In genomic region chr2L:19002959-19003371, dm6 we compare ENCODE assay signal across 5 fruit fly cellular contexts.
TF ChIP-seq lines count a peak whose summit lies in the region.

TSS of gene CG31793 (plus strand) at chr2L:19003367.

- TF ChIP-seq CTCF in whole organism, embryonic (GFP tag; optimal IDR thresholded peaks at IDR 0.05; lab: Kevin White, UChicago) = no peak

TF ChIP-seq in whole organism, adult, 20 proteins besides CTCF, POLR2A, EP300 and RAD21 (continues in another document):
- TF ChIP-seq CG11617 (GFP tag; optimal IDR thresholded peaks at IDR 0.05; lab: Kevin White, UChicago) (peak; percentile 79), bab1 (GFP tag; optimal IDR thresholded peaks at IDR 0.05; lab: Kevin White, UChicago) (peak; percentile 84), CG5204 (GFP tag; optimal IDR thresholded peaks at IDR 0.05; lab: Kevin White, UChicago) (peak; percentile 12), ovo (GFP tag; optimal IDR thresholded peaks at IDR 0.05; lab: Kevin White, UChicago) (peak; percentile 61), CG1620 (GFP tag; optimal IDR thresholded peaks at IDR 0.05; lab: Kevin White, UChicago) (no peak), CG7045 (GFP tag; optimal IDR thresholded peaks at IDR 0.05; lab: Kevin White, UChicago) (peak; percentile 47), CG33017 (tag; optimal IDR thresholded peaks at IDR 0.05; lab: Kevin White, UChicago) (peak; percentile 56), Crg-1 (GFP tag; optimal IDR thresholded peaks at IDR 0.05; lab: Kevin White, UChicago) (peak; percentile 55), Mnt (GFP tag; optimal IDR thresholded peaks at IDR 0.05; lab: Kevin White, UChicago) (no peak), CG14711 (tag; optimal IDR thresholded peaks at IDR 0.05; lab: Kevin White, UChicago) (peak; percentile 68), toe (GFP tag; optimal IDR thresholded peaks at IDR 0.05; lab: Kevin White, UChicago) (peak; percentile 18), CG12768 (GFP tag; optimal IDR thresholded peaks at IDR 0.05; lab: Kevin White, UChicago) (no peak), CG7101 (tag; optimal IDR thresholded peaks at IDR 0.05; lab: Kevin White, UChicago) (peak; percentile 85), kay (GFP tag; lab: Kevin White, UChicago; ENCODE audit: borderline replicate concordance) (no peak), Clk (GFP tag; optimal IDR thresholded peaks at IDR 0.05; lab: Kevin White, UChicago) (no peak), pad (GFP tag; optimal IDR thresholded peaks at IDR 0.05; lab: Kevin White, UChicago) (peak; percentile 23), Hr96 (GFP tag; optimal IDR thresholded peaks at IDR 0.05; lab: Kevin White, UChicago) (no peak), tj (GFP tag; optimal IDR thresholded peaks at IDR 0.05; lab: Kevin White, UChicago) (no peak)

TF ChIP-seq in whole organism, embryonic, 481 proteins besides CTCF, POLR2A, EP300 and RAD21 (continues in another document):
- TF ChIP-seq h (optimal IDR thresholded peaks at IDR 0.05; lab: Kevin White, UChicago) = no peak
- TF ChIP-seq CG15073 (GFP tag; optimal IDR thresholded peaks at IDR 0.05; lab: Kevin White, UChicago) = no peak
- peak; percentile 7 for TF ChIP-seq CG12219 (GFP tag; optimal IDR thresholded peaks at IDR 0.05; lab: Kevin White, UChicago)
- TF ChIP-seq HLHmδ (GFP tag; optimal IDR thresholded peaks at IDR 0.05; lab: Kevin White, UChicago) = no peak
- TF ChIP-seq CG6689 (GFP tag; IDR thresholded peaks at IDR 0.05; lab: Robert Waterston, UW) = peak; percentile 39; the same call in 1 of the 2 replicates
- no peak for TF ChIP-seq CG11398 (GFP tag; optimal IDR thresholded peaks at IDR 0.05; lab: Kevin White, UChicago)
- TF ChIP-seq CG8290 (GFP tag; optimal IDR thresholded peaks at IDR 0.05; lab: Kevin White, UChicago) = no peak
- TF ChIP-seq CG8290 (tag; optimal IDR thresholded peaks at IDR 0.05; lab: Kevin White, UChicago) = peak in 1 of 2 experiments; percentile 59
- no peak for TF ChIP-seq ap (GFP tag; IDR thresholded peaks at IDR 0.05; lab: Robert Waterston, UW)
- TF ChIP-seq CG1602 (GFP tag; optimal IDR thresholded peaks at IDR 0.05; lab: Kevin White, UChicago) = peak; percentile 3
- peak; percentile 68; the same call in 2 of the 3 replicates for TF ChIP-seq CG17361 (GFP tag; IDR thresholded peaks at IDR 0.05; lab: Robert Waterston, UW)
- TF ChIP-seq CG14050 (GFP tag; IDR thresholded peaks at IDR 0.05; lab: Robert Waterston, UW) = peak; percentile 12; the same call in 1 of the 3 replicates
- TF ChIP-seq dmrt11E (tag; optimal IDR thresholded peaks at IDR 0.05; lab: Kevin White, UChicago) = no peak
- no peak for TF ChIP-seq Atf3 (GFP tag; optimal IDR thresholded peaks at IDR 0.05; lab: Kevin White, UChicago)
- TF ChIP-seq pros (GFP tag; optimal IDR thresholded peaks at IDR 0.05; lab: Kevin White, UChicago) = no peak
- no peak for TF ChIP-seq CG16815 (GFP tag; optimal IDR thresholded peaks at IDR 0.05; lab: Kevin White, UChicago)
- TF ChIP-seq Bteb2 (GFP tag; optimal IDR thresholded peaks at IDR 0.05; lab: Kevin White, UChicago) = no peak
- no peak for TF ChIP-seq mld (GFP tag; IDR thresholded peaks at IDR 0.05; lab: Robert Waterston, UW; ENCODE audit: partially characterized antibody)
- TF ChIP-seq CG1603 (tag; optimal IDR thresholded peaks at IDR 0.05; lab: Kevin White, UChicago) = no peak

TF ChIP-seq in whole organism, prepupa, 60 proteins besides CTCF, POLR2A, EP300 and RAD21 (continues in another document):
- TF ChIP-seq CG15336 (GFP tag; IDR thresholded peaks at IDR 0.05; lab: Robert Waterston, UW) (peak; percentile 82), CG9139 (GFP tag; optimal IDR thresholded peaks at IDR 0.05; lab: Kevin White, UChicago) (peak; percentile 45), CG34406 (GFP tag; optimal IDR thresholded peaks at IDR 0.05; lab: Kevin White, UChicago) (peak; percentile 57), Sox102F (GFP tag; optimal IDR thresholded peaks at IDR 0.05; lab: Kevin White, UChicago) (no peak), spab (GFP tag; optimal IDR thresholded peaks at IDR 0.05; lab: Kevin White, UChicago) (peak; percentile 24), eg (GFP tag; IDR thresholded peaks at IDR 0.05; lab: Robert Waterston, UW) (peak; percentile 79), CG4318 (GFP tag; optimal IDR thresholded peaks at IDR 0.05; lab: Kevin White, UChicago) (no peak), topi (GFP tag; optimal IDR thresholded peaks at IDR 0.05; lab: Kevin White, UChicago) (peak; percentile 34), vri (GFP tag; optimal IDR thresholded peaks at IDR 0.05; lab: Kevin White, UChicago) (peak; percentile 58), CG3032 (tag; optimal IDR thresholded peaks at IDR 0.05; lab: Kevin White, UChicago) (peak; percentile 54), esn (GFP tag; optimal IDR thresholded peaks at IDR 0.05; lab: Kevin White, UChicago) (peak; percentile 57), ss (GFP tag; optimal IDR thresholded peaks at IDR 0.05; lab: Kevin White, UChicago) (peak in 1 of 2 experiments; percentile 35), CG7368 (GFP tag; optimal IDR thresholded peaks at IDR 0.05; lab: Kevin White, UChicago) (no peak), OdsH (GFP tag; optimal IDR thresholded peaks at IDR 0.05; lab: Kevin White, UChicago) (peak; percentile 61), net (GFP tag; optimal IDR thresholded peaks at IDR 0.05; lab: Kevin White, UChicago) (peak; percentile 63), Blimp-1 (GFP tag; optimal IDR thresholded peaks at IDR 0.05; lab: Kevin White, UChicago) (no peak), CG1621 (tag; optimal IDR thresholded peaks at IDR 0.05; lab: Kevin White, UChicago) (no peak), CG8119 (GFP tag; IDR thresholded peaks at IDR 0.05; lab: Robert Waterston, UW) (peak; percentile 80), CG6792 (GFP tag; optimal IDR thresholded peaks at IDR 0.05; lab: Kevin White, UChicago) (peak; percentile 42), fd85E (GFP tag; optimal IDR thresholded peaks at IDR 0.05; lab: Kevin White, UChicago) (no peak)

TF ChIP-seq in whole organism, pupa, 21 proteins besides CTCF, POLR2A, EP300 and RAD21:
- TF ChIP-seq rn (GFP tag; IDR thresholded peaks at IDR 0.05; lab: Robert Waterston, UW) (0 out of 2 replicates have a peak, but pooled peaks have one; percentile 25), EcR (GFP tag; optimal IDR thresholded peaks at IDR 0.05; lab: Kevin White, UChicago) (no peak), gl (tag; optimal IDR thresholded peaks at IDR 0.05; lab: Kevin White, UChicago) (no peak), CG4496 (GFP tag; IDR thresholded peaks at IDR 0.05; lab: Robert Waterston, UW) (peak; percentile 80), CG32121 (GFP tag; IDR thresholded peaks at IDR 0.05; lab: Robert Waterston, UW) (peak; percentile 63), Snoo (tag; optimal IDR thresholded peaks at IDR 0.05; lab: Kevin White, UChicago) (peak; percentile 9), CG15710 (tag; optimal IDR thresholded peaks at IDR 0.05; lab: Kevin White, UChicago) (no peak), Pif1B (GFP tag; optimal IDR thresholded peaks at IDR 0.05; lab: Kevin White, UChicago) (peak; percentile 71), CG8159 (tag; optimal IDR thresholded peaks at IDR 0.05; lab: Kevin White, UChicago) (peak; percentile 98), CG8301 (tag; optimal IDR thresholded peaks at IDR 0.05; lab: Kevin White, UChicago) (peak; percentile 61), D1 (tag; optimal IDR thresholded peaks at IDR 0.05; lab: Kevin White, UChicago) (peak; percentile 84), Ets98B (GFP tag; IDR thresholded peaks at IDR 0.05; lab: Robert Waterston, UW) (peak; percentile 60; the same call in 1 of the 2 replicates), Pif1A (GFP tag; optimal IDR thresholded peaks at IDR 0.05; lab: Kevin White, UChicago) (no peak), fd96Ca (GFP tag; IDR thresholded peaks at IDR 0.05; lab: Robert Waterston, UW) (no peak), CG10348 (GFP tag; IDR thresholded peaks at IDR 0.05; lab: Robert Waterston, UW) (no peak), CG12605 (GFP tag; IDR thresholded peaks at IDR 0.05; lab: Robert Waterston, UW) (no peak; the same call in 1 of the 2 replicates), CG17806 (tag; optimal IDR thresholded peaks at IDR 0.05; lab: Kevin White, UChicago) (peak; percentile 64), CG9948 (tag; optimal IDR thresholded peaks at IDR 0.05; lab: Kevin White, UChicago) (peak; percentile 43), CG14655 (GFP tag; optimal IDR thresholded peaks at IDR 0.05; lab: Kevin White, UChicago) (peak; percentile 67), CG13204 (GFP tag; optimal IDR thresholded peaks at IDR 0.05; lab: Kevin White, UChicago) (no peak), CG34367 (tag; optimal IDR thresholded peaks at IDR 0.05; lab: Kevin White, UChicago) (peak; percentile 32)

TF ChIP-seq in whole organism, wandering third instar larva, 38 proteins besides CTCF, POLR2A, EP300 and RAD21:
- no peak for TF ChIP-seq dsf (GFP tag; optimal IDR thresholded peaks at IDR 0.05; lab: Kevin White, UChicago; ENCODE audit: borderline replicate concordance)
- TF ChIP-seq sv (GFP tag; optimal IDR thresholded peaks at IDR 0.05; lab: Kevin White, UChicago) = peak; percentile 22
- TF ChIP-seq foxo (GFP tag; optimal IDR thresholded peaks at IDR 0.05; lab: Kevin White, UChicago) = peak in 1 of 2 experiments; percentile 32
- peak; percentile 39 for TF ChIP-seq Hr83 (GFP tag; optimal IDR thresholded peaks at IDR 0.05; lab: Kevin White, UChicago; ENCODE audit: poor library complexity, severe bottlenecking)
- TF ChIP-seq Vsx2 (GFP tag; optimal IDR thresholded peaks at IDR 0.05; lab: Kevin White, UChicago; ENCODE audit: partially characterized antibody) = no peak
- TF ChIP-seq psq (GFP tag; optimal IDR thresholded peaks at IDR 0.05; lab: Kevin White, UChicago) = peak; percentile 41
- TF ChIP-seq dl (GFP tag; optimal IDR thresholded peaks at IDR 0.05; lab: Kevin White, UChicago; ENCODE audit: insufficient read depth in 1 of 2, partially characterized antibody in 2 of 2) = no peak
- no peak for TF ChIP-seq Dfd (GFP tag; optimal IDR thresholded peaks at IDR 0.05; lab: Kevin White, UChicago)
- peak; percentile 63 for TF ChIP-seq h (GFP tag; optimal IDR thresholded peaks at IDR 0.05; lab: Kevin White, UChicago)
- no peak for TF ChIP-seq dmrt93B (GFP tag; optimal IDR thresholded peaks at IDR 0.05; lab: Kevin White, UChicago)
- no peak for TF ChIP-seq CG32264 (GFP tag; optimal IDR thresholded peaks at IDR 0.05; lab: Kevin White, UChicago)
- peak; percentile 68 for TF ChIP-seq rgr (GFP tag; optimal IDR thresholded peaks at IDR 0.05; lab: Kevin White, UChicago)
- peak; percentile 50 for TF ChIP-seq Sp1 (GFP tag; optimal IDR thresholded peaks at IDR 0.05; lab: Kevin White, UChicago)
- TF ChIP-seq OdsH (GFP tag; optimal IDR thresholded peaks at IDR 0.05; lab: Kevin White, UChicago) = peak; percentile 60
- TF ChIP-seq HLH106 (tag; optimal IDR thresholded peaks at IDR 0.05; lab: Kevin White, UChicago) = peak; percentile 57
- no peak for TF ChIP-seq fru (GFP tag; optimal IDR thresholded peaks at IDR 0.05; lab: Kevin White, UChicago)
- TF ChIP-seq Myc (optimal IDR thresholded peaks at IDR 0.05; lab: Kevin White, UChicago) = no peak
